Fruit fly (Drosophila melanogaster) whole organism, embryonic: ENCODE measurements around the gene CG13917.
A peak's percentile ranks its signal among the peaks of the same experiment; 100 is the strongest.

ENCODE experiments used
- Asciz ChIP-seq: fragments of 200-800 bp; sonication (Bioruptor generic); optimal IDR thresholded peaks from 2 replicates; lab custom pipeline; 2017; ENCODE audit warnings: missing biosample characterization, mild to moderate bottlenecking, missing genetic modification characterization, missing genetic modification reagents
- BEAF-32 ChIP-seq: fragments of 200-800 bp; sonication (Bioruptor generic); optimal IDR thresholded peaks from 3 replicates; lab custom pipeline; 2017; ENCODE audit warnings: missing biosample characterization, missing genetic modification characterization, mild to moderate bottlenecking, moderate library complexity, missing genetic modification reagents
- CG10267 ChIP-seq: fragments of 200-800 bp; sonication (Bioruptor generic); optimal IDR thresholded peaks from 2 replicates; lab custom pipeline; 2018; ENCODE audit warnings: missing biosample characterization, mild to moderate bottlenecking, missing genetic modification characterization, moderate library complexity
- CG10543 ChIP-seq: fragments of 200-800 bp; sonication (Bioruptor generic); optimal IDR thresholded peaks from 3 replicates; lab custom pipeline; 2017; ENCODE audit warnings: missing biosample characterization, mild to moderate bottlenecking, missing genetic modification characterization, moderate library complexity
- CG10654 ChIP-seq: fragments of 200-800 bp; sonication (Bioruptor generic); optimal IDR thresholded peaks from 2 replicates; lab custom pipeline; 2016; ENCODE audit warnings: missing biosample characterization, missing genetic modification characterization
- CG10979 ChIP-seq: fragments of 200-800 bp; sonication (Bioruptor generic); optimal IDR thresholded peaks from 2 replicates; lab custom pipeline; 2018; ENCODE audit warnings: missing biosample characterization, mild to moderate bottlenecking, missing genetic modification characterization, moderate library complexity
- CG11504 ChIP-seq: fragments of 200-800 bp; sonication (Bioruptor generic); optimal IDR thresholded peaks from 3 replicates; lab custom pipeline; 2019; ENCODE audit warnings: missing biosample characterization, mild to moderate bottlenecking, missing genetic modification characterization, moderate library complexity
- CG12219 ChIP-seq: fragments of 200-800 bp; sonication (Bioruptor generic); optimal IDR thresholded peaks from 3 replicates; lab custom pipeline; 2018; ENCODE audit warnings: missing biosample characterization, mild to moderate bottlenecking, missing genetic modification characterization
- CG12744 ChIP-seq: fragments of 200-800 bp; sonication (Bioruptor generic); optimal IDR thresholded peaks from 2 replicates; lab custom pipeline; 2016; ENCODE audit warnings: missing biosample characterization, missing genetic modification characterization
- CG15479 ChIP-seq: fragments of 200-800 bp; sonication (Bioruptor generic); optimal IDR thresholded peaks from 3 replicates; lab custom pipeline; 2019; ENCODE audit warnings: missing biosample characterization, mild to moderate bottlenecking, missing genetic modification characterization, moderate library complexity
- CG1603 ChIP-seq: fragments of 200-800 bp; sonication (Bioruptor generic); optimal IDR thresholded peaks from 2 replicates; lab custom pipeline; 2019; ENCODE audit warnings: missing biosample characterization, mild to moderate bottlenecking, missing genetic modification characterization, moderate library complexity
- CG16779 ChIP-seq: fragments of 200-800 bp; sonication (Bioruptor generic); IDR thresholded peaks from 2 replicates; pipeline ENCODE4 v1.3.6; 2022; ENCODE audit warnings: missing biosample characterization, missing genetic modification characterization
- CG18262 ChIP-seq: fragments of 200-800 bp; optimal IDR thresholded peaks from 3 replicates; lab custom pipeline; 2019; ENCODE audit warnings: missing biosample characterization, mild to moderate bottlenecking, missing genetic modification characterization, moderate library complexity
- CG2120 ChIP-seq: fragments of 200-800 bp; sonication (Bioruptor generic); optimal IDR thresholded peaks from 3 replicates; lab custom pipeline; 2016; ENCODE audit warnings: missing biosample characterization, missing genetic modification characterization
- CG2889 ChIP-seq: fragments of 200-800 bp; sonication (Bioruptor generic); IDR thresholded peaks from 3 replicates; pipeline ENCODE4 v1.3.6; 2022; ENCODE audit warnings: missing biosample characterization, missing genetic modification characterization
- CG3065 ChIP-seq: fragments of 200-800 bp; sonication (Bioruptor generic); optimal IDR thresholded peaks from 2 replicates; lab custom pipeline; 2016; ENCODE audit warnings: missing biosample characterization, missing genetic modification characterization
- CG42726 ChIP-seq: fragments of 200-800 bp; sonication (Bioruptor generic); IDR thresholded peaks from 2 replicates; pipeline ENCODE4 v1.3.6; 2022; ENCODE audit warnings: missing biosample characterization, missing genetic modification characterization; ENCODE audit not compliant: partially characterized antibody
- CG6175 ChIP-seq: fragments of 200-800 bp; sonication (Bioruptor generic); IDR thresholded peaks from 3 replicates; pipeline ENCODE4 v1.3.6; 2022; ENCODE audit warnings: missing biosample characterization, missing genetic modification characterization
- CG7271 ChIP-seq: fragments of 200-800 bp; sonication (Bioruptor generic); optimal IDR thresholded peaks from 2 replicates; lab custom pipeline; 2018; ENCODE audit warnings: missing biosample characterization, mild to moderate bottlenecking, missing genetic modification characterization, moderate library complexity
- CG8765 ChIP-seq: fragments of 200-800 bp; sonication (Bioruptor generic); IDR thresholded peaks from 2 replicates; pipeline ENCODE4 v1.3.6; 2022; ENCODE audit warnings: missing biosample characterization, missing genetic modification characterization
- CG9609 ChIP-seq: fragments of 200-800 bp; sonication (Bioruptor generic); optimal IDR thresholded peaks from 3 replicates; lab custom pipeline; 2016; ENCODE audit warnings: missing biosample characterization, missing genetic modification characterization
- Dref ChIP-seq: fragments of 200-800 bp; sonication (Bioruptor generic); IDR thresholded peaks from 2 replicates; pipeline ENCODE4 v1.3.6; 2022; ENCODE audit warnings: missing biosample characterization, missing genetic modification characterization
- E2f1 ChIP-seq: fragments of 200-800 bp; sonication (Bioruptor generic); IDR thresholded peaks from 2 replicates; pipeline ENCODE4 v1.3.6; 2022; ENCODE audit warnings: missing biosample characterization, missing genetic modification characterization
- HmgZ ChIP-seq: fragments of 200-800 bp; sonication (Bioruptor generic); optimal IDR thresholded peaks from 2 replicates; lab custom pipeline; 2018; ENCODE audit warnings: missing biosample characterization, mild to moderate bottlenecking, missing genetic modification characterization
- Hmx ChIP-seq: fragments of 200-800 bp; sonication (Bioruptor generic); optimal IDR thresholded peaks from 2 replicates; lab custom pipeline; 2016; ENCODE audit warnings: missing biosample characterization, missing genetic modification characterization
- ase ChIP-seq: fragments of 200-800 bp; sonication (Bioruptor generic); IDR thresholded peaks from 3 replicates; pipeline ENCODE4 v1.3.6; 2022; ENCODE audit warnings: missing biosample characterization, missing genetic modification characterization
- ash1 ChIP-seq: fragments of 200-800 bp; sonication (Bioruptor generic); optimal IDR thresholded peaks from 2 replicates; lab custom pipeline; 2018; ENCODE audit warnings: missing biosample characterization, mild to moderate bottlenecking, missing genetic modification characterization
- bowl ChIP-seq: fragments of 200-800 bp; sonication (Bioruptor generic); IDR thresholded peaks from 2 replicates; pipeline ENCODE4 v1.3.6; 2022; ENCODE audit warnings: missing biosample characterization, missing genetic modification characterization
- chm ChIP-seq: fragments of 200-800 bp; sonication (Bioruptor generic); IDR thresholded peaks from 2 replicates; pipeline ENCODE4 v1.3.6; 2022; ENCODE audit warnings: missing biosample characterization, missing genetic modification characterization
- corto ChIP-seq: fragments of 200-800 bp; sonication (Bioruptor generic); optimal IDR thresholded peaks from 2 replicates; lab custom pipeline; 2016; ENCODE audit warnings: missing biosample characterization, mild to moderate bottlenecking, missing genetic modification characterization, moderate library complexity
- gcm2 ChIP-seq: fragments of 200-800 bp; sonication (Bioruptor generic); optimal IDR thresholded peaks from 2 replicates; lab custom pipeline; 2016; ENCODE audit warnings: missing biosample characterization, missing genetic modification characterization
- gro ChIP-seq: fragments of 200-800 bp; sonication (Bioruptor generic); optimal IDR thresholded peaks from 2 replicates; lab custom pipeline; 2016; ENCODE audit warnings: missing biosample characterization, missing genetic modification characterization
- lab ChIP-seq: fragments of 200-800 bp; sonication (Bioruptor generic); optimal IDR thresholded peaks from 3 replicates; lab custom pipeline; 2017; ENCODE audit warnings: missing biosample characterization, missing genetic modification characterization, mild to moderate bottlenecking, moderate library complexity, missing genetic modification reagents
- lola ChIP-seq, 3 experiments: fragments of >200 bp in 2 of 3; fragments of 200-800 bp in 1 of 3; sonication (Bioruptor generic) in 1 of 3; optimal IDR thresholded peaks; 2 replicates each; lab custom pipeline; 2017 to 2019; ENCODE audit warnings: missing biosample characterization in 3 of 3, missing genetic modification characterization in 3 of 3, mild to moderate bottlenecking in 1 of 3, moderate library complexity in 1 of 3
- oc ChIP-seq: fragments of 200-800 bp; sonication (Bioruptor generic); optimal IDR thresholded peaks from 2 replicates; lab custom pipeline; 2018; ENCODE audit warnings: missing biosample characterization, mild to moderate bottlenecking, missing genetic modification characterization, moderate library complexity
- p53 ChIP-seq: fragments of 200-800 bp; sonication (Bioruptor generic); optimal IDR thresholded peaks from 2 replicates; lab custom pipeline; 2016; ENCODE audit warnings: missing biosample characterization, missing genetic modification characterization
- pb ChIP-seq: fragments of 200-800 bp; sonication (Bioruptor generic); optimal IDR thresholded peaks from 3 replicates; lab custom pipeline; 2016; ENCODE audit warnings: missing biosample characterization, missing genetic modification characterization
- pum ChIP-seq: fragments of 200-800 bp; sonication (Bioruptor generic); optimal IDR thresholded peaks from 2 replicates; lab custom pipeline; 2016; ENCODE audit warnings: missing biosample characterization, missing genetic modification characterization
- ro ChIP-seq: fragments of 200-800 bp; sonication (Bioruptor generic); IDR thresholded peaks from 2 replicates; pipeline ENCODE4 v1.3.6; 2022; ENCODE audit warnings: missing biosample characterization, missing genetic modification characterization
- sens-2 ChIP-seq: fragments of 200-800 bp; sonication (Bioruptor generic); IDR thresholded peaks from 2 replicates; pipeline ENCODE4 v1.3.6; 2022; ENCODE audit warnings: missing biosample characterization, missing genetic modification characterization
- sisA ChIP-seq: fragments of 200-800 bp; sonication (Bioruptor generic); IDR thresholded peaks from 2 replicates; pipeline ENCODE4 v1.3.6; 2022; ENCODE audit warnings: missing biosample characterization, missing genetic modification characterization
- sr ChIP-seq: fragments of 200-800 bp; sonication (Bioruptor generic); IDR thresholded peaks from 3 replicates; pipeline ENCODE4 v1.3.6; 2022; ENCODE audit warnings: missing biosample characterization, missing genetic modification characterization
- sug ChIP-seq: fragments of 200-800 bp; optimal IDR thresholded peaks from 2 replicates; lab custom pipeline; 2019; ENCODE audit warnings: missing biosample characterization, mild to moderate bottlenecking, missing genetic modification characterization, moderate library complexity
- tap ChIP-seq: fragments of 200-800 bp; optimal IDR thresholded peaks from 3 replicates; lab custom pipeline; 2019; ENCODE audit warnings: missing biosample characterization, mild to moderate bottlenecking, missing genetic modification characterization, moderate library complexity
- tgo ChIP-seq: fragments of 200-800 bp; sonication (Bioruptor generic); IDR thresholded peaks from 3 replicates; pipeline ENCODE4 v1.3.6; 2022; ENCODE audit warnings: missing biosample characterization, missing genetic modification characterization
- tin ChIP-seq: fragments of 200-800 bp; sonication (Bioruptor generic); optimal IDR thresholded peaks from 3 replicates; lab custom pipeline; 2016; ENCODE audit warnings: missing biosample characterization, missing genetic modification characterization
- tna ChIP-seq: fragments of 200-800 bp; sonication (Bioruptor generic); IDR thresholded peaks from 2 replicates; pipeline ENCODE4 v1.3.6; 2022; ENCODE audit warnings: missing biosample characterization, missing genetic modification characterization; ENCODE audit not compliant: partially characterized antibody
- tx ChIP-seq: fragments of 200-800 bp; sonication (Bioruptor generic); optimal IDR thresholded peaks from 2 replicates; lab custom pipeline; 2016; ENCODE audit warnings: missing biosample characterization, missing genetic modification characterization
- usp ChIP-seq: fragments of >200 bp; optimal IDR thresholded peaks from 2 replicates; lab custom pipeline; 2017; ENCODE audit warnings: missing biosample characterization, missing genetic modification characterization

Gene CG13917

DNA sequence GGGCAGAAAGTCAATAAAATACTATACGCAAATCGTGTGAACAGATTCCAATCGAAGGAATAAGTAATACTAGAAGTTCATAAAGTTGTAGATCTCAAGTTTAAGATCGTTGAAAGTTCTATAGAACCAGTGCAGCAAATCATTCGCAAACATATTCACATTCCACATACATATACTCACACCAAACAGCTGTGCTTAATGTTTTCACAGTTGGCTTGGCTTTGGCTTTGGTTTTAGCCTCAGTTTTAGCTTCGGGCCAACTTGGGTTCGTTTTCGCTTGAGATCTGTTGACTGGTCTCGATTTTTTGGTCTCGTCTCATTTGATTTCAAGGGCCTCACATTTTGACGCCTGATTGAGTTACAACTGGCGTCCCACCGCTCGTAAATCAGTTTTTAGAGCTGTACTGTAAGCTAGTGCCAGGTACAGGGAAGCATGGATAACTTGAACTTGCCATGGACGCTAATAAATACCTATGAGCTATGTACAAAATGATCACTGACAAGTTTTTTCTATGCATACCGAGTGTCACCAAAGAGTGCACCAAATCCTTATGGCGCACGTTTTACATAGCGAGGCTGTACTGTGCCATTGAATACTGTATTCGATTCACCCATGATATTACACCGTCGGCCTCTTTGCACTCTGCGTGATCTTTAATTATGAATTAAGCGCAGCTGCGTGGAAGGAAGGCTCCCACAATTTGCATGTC lies 10.8 kb downstream of the CG13917 start (continued):
- peak; percentile 91 for TF ChIP-seq lab (GFP tag; lab: Kevin White, UChicago)
- peak; percentile 56 for TF ChIP-seq CG10267 (tag; lab: Kevin White, UChicago)
- TF ChIP-seq tgo (GFP tag; lab: Robert Waterston, UW), result peak; percentile 92
- no peak for TF ChIP-seq BEAF-32
- TF ChIP-seq Asciz (GFP tag; lab: Kevin White, UChicago), result peak; percentile 44
- no peak for TF ChIP-seq CG7271 (tag; lab: Kevin White, UChicago)
- 0 out of 3 replicates have a peak, but pooled peaks have one; percentile 49 for TF ChIP-seq CG6175 (GFP tag; lab: Robert Waterston, UW)
- peak; percentile 78 for TF ChIP-seq tap (tag; lab: Kevin White, UChicago)
- no peak for TF ChIP-seq p53 (GFP tag; lab: Kevin White, UChicago)
- peak; percentile 93 for TF ChIP-seq sisA
- TF ChIP-seq ash1, result peak; percentile 31
- peak; percentile 41 for TF ChIP-seq gcm2 (GFP tag; lab: Kevin White, UChicago)
- TF ChIP-seq CG8765 (GFP tag; lab: Robert Waterston, UW), result peak; percentile 60; the same call in 1 of the 2 replicates
- no peak for TF ChIP-seq CG42726 (GFP tag; lab: Robert Waterston, UW)
- TF ChIP-seq CG1603 (tag; lab: Kevin White, UChicago), result peak; percentile 86
- TF ChIP-seq bowl (GFP tag; lab: Robert Waterston, UW), result peak; percentile 79
- no peak for TF ChIP-seq usp
- TF ChIP-seq E2f1 (GFP tag; lab: Robert Waterston, UW), result peak; percentile 82
- peak; percentile 91 for TF ChIP-seq gro
- TF ChIP-seq CG2889 (GFP tag; lab: Robert Waterston, UW), result peak; percentile 87
- peak; percentile 59 for TF ChIP-seq CG10543
- peak; percentile 89 for TF ChIP-seq CG16779 (GFP tag; lab: Robert Waterston, UW)
- no peak for TF ChIP-seq CG15479 (GFP tag; lab: Kevin White, UChicago)
- peak; percentile 62 for TF ChIP-seq sug (tag; lab: Kevin White, UChicago)
- no peak for TF ChIP-seq corto (GFP tag; lab: Kevin White, UChicago)
- peak in 1 of 3 experiments; percentile 9 for TF ChIP-seq lola (GFP tag; optimal IDR thresholded peaks at IDR 0.05; lab: Kevin White, UChicago)
- TF ChIP-seq sens-2 (GFP tag; lab: Robert Waterston, UW), result peak; percentile 50; the same call in 1 of the 2 replicates
- no peak for TF ChIP-seq Hmx (GFP tag; lab: Kevin White, UChicago)
- TF ChIP-seq CG10654, result peak; percentile 79
- peak; percentile 75 for TF ChIP-seq pb
- TF ChIP-seq CG3065 (GFP tag; lab: Kevin White, UChicago), result no peak
- TF ChIP-seq CG10979 (tag; lab: Kevin White, UChicago), result peak; percentile 74
- peak; percentile 89 for TF ChIP-seq CG2120 (GFP tag; lab: Kevin White, UChicago)
- TF ChIP-seq CG9609, result peak; percentile 53
- peak; percentile 82 for TF ChIP-seq HmgZ (tag; lab: Kevin White, UChicago)
- TF ChIP-seq CG18262, result peak; percentile 66
- TF ChIP-seq tna, result no peak
- peak; percentile 28 for TF ChIP-seq oc (tag; lab: Kevin White, UChicago)
- TF ChIP-seq ro (GFP tag; lab: Robert Waterston, UW), result peak; percentile 55; the same call in 1 of the 2 replicates
- peak; percentile 33; the same call in 1 of the 2 replicates for TF ChIP-seq Dref (GFP tag; lab: Robert Waterston, UW)
- peak; percentile 43 for TF ChIP-seq CG12744 (GFP tag; lab: Kevin White, UChicago)
- peak; percentile 76 for TF ChIP-seq CG12219 (GFP tag; lab: Kevin White, UChicago)
- 0 out of 3 replicates have a peak, but pooled peaks have one; percentile 43 for TF ChIP-seq ase
- TF ChIP-seq pum (GFP tag; lab: Kevin White, UChicago), result peak; percentile 76
- TF ChIP-seq chm (GFP tag; lab: Robert Waterston, UW), result peak; percentile 89
- peak; percentile 56; the same call in 2 of the 3 replicates for TF ChIP-seq sr
- peak; percentile 77 for TF ChIP-seq tx (GFP tag; lab: Kevin White, UChicago)
- TF ChIP-seq tin, result peak; percentile 90
- TF ChIP-seq CG11504 (tag; lab: Kevin White, UChicago), result peak; percentile 88
